Fruit fly (Drosophila melanogaster) whole organism, adult: ENCODE data around the gene Bcs1.

ENCODE experiments used
- CG11617 ChIP-seq: fragments of 200-800 bp; sonication (Bioruptor generic); optimal IDR thresholded peaks from 2 replicates; lab custom pipeline; 2017; ENCODE audit warnings: mild to moderate bottlenecking, missing biosample characterization, missing genetic modification reagents, missing genetic modification characterization
- CG12768 ChIP-seq: fragments of 200-800 bp; sonication (Bioruptor generic); optimal IDR thresholded peaks from 2 replicates; lab custom pipeline; 2017; ENCODE audit warnings: missing biosample characterization, missing genetic modification characterization, mild to moderate bottlenecking, moderate library complexity, missing genetic modification reagents
- CG14711 ChIP-seq: fragments of 200-800 bp; sonication (Bioruptor generic); optimal IDR thresholded peaks from 2 replicates; lab custom pipeline; 2018; ENCODE audit warnings: missing biosample characterization, mild to moderate bottlenecking, missing genetic modification characterization, moderate library complexity
- CG1620 ChIP-seq: fragments of 200-800 bp; sonication (Bioruptor generic); optimal IDR thresholded peaks from 2 replicates; lab custom pipeline; 2016; ENCODE audit warnings: missing biosample characterization, missing genetic modification characterization
- CG33017 ChIP-seq: fragments of 200-800 bp; sonication (Bioruptor generic); optimal IDR thresholded peaks from 2 replicates; lab custom pipeline; 2018; ENCODE audit warnings: missing biosample characterization, mild to moderate bottlenecking, missing genetic modification characterization, moderate library complexity
- CG5204 ChIP-seq: fragments of 200-800 bp; sonication (Bioruptor generic); optimal IDR thresholded peaks from 2 replicates; lab custom pipeline; 2016; ENCODE audit warnings: missing biosample characterization, missing genetic modification characterization
- CG7045 ChIP-seq: fragments of 200-800 bp; sonication (Bioruptor generic); optimal IDR thresholded peaks from 2 replicates; lab custom pipeline; 2017; ENCODE audit warnings: missing biosample characterization, mild to moderate bottlenecking, missing genetic modification characterization
- Clk ChIP-seq: fragments of 200-800 bp; sonication (Bioruptor generic); optimal IDR thresholded peaks from 2 replicates; lab custom pipeline; 2017; ENCODE audit warnings: missing biosample characterization, missing genetic modification characterization
- Crg-1 ChIP-seq: fragments of 200-800 bp; sonication (Bioruptor generic); optimal IDR thresholded peaks from 2 replicates; lab custom pipeline; 2016; ENCODE audit warnings: missing biosample characterization, missing genetic modification characterization
- Hr96 ChIP-seq: fragments of 200-800 bp; sonication (Bioruptor generic); optimal IDR thresholded peaks from 2 replicates; lab custom pipeline; 2016; ENCODE audit warnings: missing biosample characterization, missing genetic modification characterization
- Mnt ChIP-seq: fragments of 200-800 bp; sonication (Bioruptor generic); optimal IDR thresholded peaks from 2 replicates; lab custom pipeline; 2016; ENCODE audit warnings: missing biosample characterization, mild to moderate bottlenecking, missing genetic modification characterization
- bab1 ChIP-seq: fragments of 200-800 bp; sonication (Bioruptor generic); optimal IDR thresholded peaks from 3 replicates; lab custom pipeline; 2019; ENCODE audit warnings: missing biosample characterization, mild to moderate bottlenecking, missing genetic modification characterization, moderate library complexity
- cnc ChIP-seq, 2 experiments: fragments of >200 bp; optimal IDR thresholded peaks; 2 replicates each; lab custom pipeline; 2017
- kay ChIP-seq: fragments of 200-800 bp; sonication (Bioruptor generic); peaks from one replicate; lab custom pipeline; 2016; ENCODE audit warnings: missing biosample characterization, missing genetic modification characterization, borderline replicate concordance
- ovo ChIP-seq: fragments of 200-800 bp; sonication (Bioruptor generic); optimal IDR thresholded peaks from 2 replicates; lab custom pipeline; 2016; ENCODE audit warnings: missing biosample characterization, missing genetic modification characterization
- pad ChIP-seq: fragments of 200-800 bp; sonication (Bioruptor generic); optimal IDR thresholded peaks from 3 replicates; lab custom pipeline; 2017; ENCODE audit warnings: missing biosample characterization, missing genetic modification characterization, mild to moderate bottlenecking, moderate library complexity, missing genetic modification reagents
- tj ChIP-seq: fragments of 200-800 bp; sonication (Bioruptor generic); optimal IDR thresholded peaks from 3 replicates; lab custom pipeline; 2017; ENCODE audit warnings: missing biosample characterization, mild to moderate bottlenecking, missing genetic modification characterization, moderate library complexity
- toe ChIP-seq: fragments of 200-800 bp; sonication (Bioruptor generic); optimal IDR thresholded peaks from 2 replicates; lab custom pipeline; 2016; ENCODE audit warnings: missing biosample characterization, missing genetic modification characterization

Bcs1 gene

DNA sequence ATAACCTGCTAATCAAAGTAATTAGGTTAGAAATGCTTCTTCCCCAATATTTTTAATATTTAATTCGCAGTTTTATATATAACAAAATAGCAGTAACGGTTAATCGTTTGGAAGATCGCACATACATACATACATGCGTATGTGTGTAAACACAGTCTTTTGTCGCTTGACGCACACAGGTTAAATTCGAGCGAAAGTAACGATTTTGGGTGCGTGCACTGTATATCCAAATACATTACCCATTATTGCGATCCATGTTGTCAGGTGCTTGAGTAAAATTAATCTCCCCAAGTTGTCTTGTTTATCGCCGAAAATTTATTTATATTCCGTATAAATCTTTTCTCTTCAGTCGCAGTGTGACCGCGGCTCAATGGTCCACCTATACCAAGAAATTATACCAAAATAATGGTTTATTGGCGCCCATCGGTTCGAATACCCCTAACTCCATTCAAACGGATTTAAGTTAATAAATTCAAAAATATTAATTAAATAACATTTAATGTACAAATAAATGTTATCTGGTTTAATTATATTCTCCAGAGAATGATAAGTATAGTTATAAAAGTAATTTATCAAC is 18.4 kb upstream of the Bcs1 start, which contains the start of gene CG34159:
Gene CG34159, minus strand, starts transcription at position 385 of the 577 bp plus-strand sequence.
- TF ChIP-seq ovo (GFP tag; lab: Kevin White, UChicago) (peak; percentile 73), toe (GFP tag; lab: Kevin White, UChicago) (no peak), Clk (GFP tag; lab: Kevin White, UChicago) (no peak), bab1 (peak; percentile 42), Mnt (GFP tag; lab: Kevin White, UChicago) (no peak)

dm6 chr2L:10205940-10206339 is 16.5 kb upstream of the Bcs1 start:
- TF ChIP-seq CG5204 (GFP tag; lab: Kevin White, UChicago) (no peak), CG11617 (GFP tag; lab: Kevin White, UChicago) (no peak), Clk (GFP tag; lab: Kevin White, UChicago) (no peak), CG14711 (tag; lab: Kevin White, UChicago) (no peak), CG33017 (no peak), Hr96 (GFP tag; lab: Kevin White, UChicago) (no peak), ovo (GFP tag; lab: Kevin White, UChicago) (no peak), CG12768 (GFP tag; lab: Kevin White, UChicago) (no peak), cnc (optimal IDR thresholded peaks at IDR 0.05; lab: Kevin White, UChicago) (no peak), Crg-1 (GFP tag; lab: Kevin White, UChicago) (no peak), CG7045 (GFP tag; lab: Kevin White, UChicago) (no peak), tj (GFP tag; lab: Kevin White, UChicago) (no peak), kay (no peak), toe (GFP tag; lab: Kevin White, UChicago) (no peak), CG1620 (GFP tag; lab: Kevin White, UChicago) (no peak)

DNA sequence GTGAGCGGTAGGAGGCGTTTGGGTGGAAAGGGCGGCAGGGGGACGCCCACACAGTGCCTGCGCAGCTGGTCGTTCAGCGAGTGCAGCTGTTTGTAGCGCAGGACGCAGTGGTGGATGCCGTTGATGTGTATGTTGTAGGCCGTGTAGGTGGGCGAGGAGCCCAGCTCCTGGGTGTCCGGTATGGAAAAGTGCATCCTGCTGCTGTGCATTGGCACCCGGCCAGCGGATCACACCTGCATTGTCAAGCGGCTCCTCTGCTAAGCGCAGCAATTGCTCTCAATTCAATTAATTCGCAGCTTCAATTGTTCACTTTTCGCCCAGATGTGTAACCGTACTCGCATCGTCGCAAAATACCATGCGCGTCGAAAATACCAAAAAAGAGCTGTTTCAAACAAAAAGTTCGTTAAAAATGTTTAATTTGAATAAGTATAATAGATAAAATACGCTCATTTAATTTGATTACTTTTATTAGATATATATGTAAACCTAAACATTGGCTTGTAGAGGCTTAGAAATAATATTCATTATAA is 15.8 kb upstream of the Bcs1 start, which contains the start of gene Snx17:
Gene Snx17, minus strand, starts transcription at position 329 of the 530 bp plus-strand sequence.
- TF ChIP-seq toe (GFP tag; lab: Kevin White, UChicago) (no peak), Mnt (GFP tag; lab: Kevin White, UChicago) (no peak), bab1 (no peak)

dm6 chr2L:10208799-10209794 is 13.4 kb upstream of the Bcs1 start, which contains the start of gene CG5731:
Gene CG5731 (minus strand): TSS chr2L:10209744.
- no peak for TF ChIP-seq pad (GFP tag; lab: Kevin White, UChicago)
- TF ChIP-seq kay, result peak; percentile 76

- TF ChIP-seq bab1 (no peak), toe (GFP tag; lab: Kevin White, UChicago) (no peak), Mnt (GFP tag; lab: Kevin White, UChicago) (peak; percentile 15), CG1620 (GFP tag; lab: Kevin White, UChicago) (peak; percentile 11), CG11617 (GFP tag; lab: Kevin White, UChicago) (peak; percentile 21), CG14711 (tag; lab: Kevin White, UChicago) (peak; percentile 85), CG33017 (no peak), kay (peak; percentile 67), Crg-1 (GFP tag; lab: Kevin White, UChicago) (peak; percentile 11), ovo (GFP tag; lab: Kevin White, UChicago) (no peak), tj (GFP tag; lab: Kevin White, UChicago) (no peak), CG7045 (GFP tag; lab: Kevin White, UChicago) (peak; percentile 17)
Measured at dm6 chr2L:10210631-10211557, 11.6 kb upstream of the Bcs1 start, which contains the start of the genes CG5727 and ath. Gene CG5727 (minus strand): TSS chr2L:10210681. Gene ath (plus strand): TSS chr2L:10211143.

- no peak for TF ChIP-seq CG1620 (GFP tag; lab: Kevin White, UChicago)
- peak; percentile 77 for TF ChIP-seq tj (GFP tag; lab: Kevin White, UChicago)
Measured at dm6 chr2L:10220010-10220409, 2.4 kb upstream of the Bcs1 start.
